Worm (Caenorhabditis elegans) whole organism, young adult: Measurements from ENCODE around the gene R07E4.1.
A peak's percentile ranks its signal among the peaks of the same experiment; 100 is the strongest.

Source experiments
- F10E7.11 ChIP-seq: sonication (generic microtip); optimal IDR thresholded peaks from 2 replicates; lab custom pipeline; 2017; ENCODE audit warnings: mild to moderate bottlenecking, missing genetic modification characterization, moderate library complexity, missing compliant biosample characterization
- F55B11.4 ChIP-seq: sonication (generic microtip); optimal IDR thresholded peaks from 2 replicates; lab custom pipeline; 2016; ENCODE audit warnings: missing compliant biosample characterization, missing genetic modification characterization, borderline replicate concordance; ENCODE audit not compliant: insufficient read depth
- K11D2.4 ChIP-seq: fragments of 200-800 bp; sonication (Bioruptor generic); IDR thresholded peaks from 2 replicates; pipeline ENCODE4 v1.3.6; 2022; ENCODE audit warnings: missing genetic modification reagents, missing genetic modification characterization, missing compliant biosample characterization
- Y53G8AR.9 ChIP-seq: fragments of 200-800 bp; sonication (Bioruptor generic); conservative IDR thresholded peaks from 2 replicates; pipeline ENCODE4 v1.3.6; 2022; ENCODE audit warnings: missing genetic modification reagents, missing genetic modification characterization, missing compliant biosample characterization
- Y79H2A.3 ChIP-seq: fragments of 200-800 bp; sonication (Bioruptor generic); conservative IDR thresholded peaks from 2 replicates; pipeline ENCODE4 v1.3.6; 2022; ENCODE audit warnings: missing genetic modification reagents, missing genetic modification characterization, missing compliant biosample characterization
- aptf-2 ChIP-seq: fragments of 200-800 bp; sonication (Bioruptor generic); conservative IDR thresholded peaks from 2 replicates; pipeline ENCODE4 v1.3.6; 2022; ENCODE audit warnings: missing genetic modification reagents, missing genetic modification characterization, missing compliant biosample characterization
- athp-1 ChIP-seq: sonication (generic microtip); optimal IDR thresholded peaks from 2 replicates; lab custom pipeline; 2017; ENCODE audit warnings: mild to moderate bottlenecking, missing genetic modification characterization, missing compliant biosample characterization
- attf-6 ChIP-seq: fragments of 200-800 bp; sonication (Bioruptor generic); IDR thresholded peaks from 2 replicates; pipeline ENCODE4 v1.3.6; 2022; ENCODE audit warnings: missing genetic modification reagents, missing genetic modification characterization, missing compliant biosample characterization
- bed-2 ChIP-seq: fragments of 200-800 bp; sonication (Bioruptor generic); IDR thresholded peaks from 2 replicates; pipeline ENCODE4 v1.3.6; 2022; ENCODE audit warnings: missing genetic modification reagents, missing genetic modification characterization, missing compliant biosample characterization
- ccch-3 ChIP-seq: fragments of 200-800 bp; sonication (Bioruptor generic); optimal IDR thresholded peaks from 2 replicates; lab custom pipeline; 2018; ENCODE audit warnings: mild to moderate bottlenecking, missing genetic modification characterization, missing compliant biosample characterization
- cebp-1 ChIP-seq, 2 experiments: fragments of 200-800 bp in 1 of 2; sonication (Bioruptor generic) in 1 of 2; sonication (generic microtip) in 1 of 2; IDR thresholded peaks in 1 of 2; optimal IDR thresholded peaks in 1 of 2; 2 replicates each; pipeline versions ENCODE4 v1.3.6 to Lab custom; 2017 to 2022; ENCODE audit warnings: missing compliant biosample characterization in 2 of 2, missing genetic modification characterization in 2 of 2, mild to moderate bottlenecking in 1 of 2, missing genetic modification reagents in 1 of 2, moderate library complexity in 1 of 2
- ceh-91 ChIP-seq: fragments of 200-800 bp; sonication (Bioruptor generic); IDR thresholded peaks from 2 replicates; pipeline ENCODE4 v1.3.6; 2022; ENCODE audit warnings: missing genetic modification reagents, missing genetic modification characterization, missing compliant biosample characterization
- egl-18 ChIP-seq: fragments of 200-800 bp; sonication (Bioruptor generic); IDR thresholded peaks from 2 replicates; pipeline ENCODE4 v1.3.6; 2022; ENCODE audit warnings: missing genetic modification reagents, missing genetic modification characterization, missing compliant biosample characterization
- ets-4 ChIP-seq: fragments of 200-800 bp; sonication (Bioruptor generic); optimal IDR thresholded peaks from 2 replicates; lab custom pipeline; 2018; ENCODE audit warnings: mild to moderate bottlenecking, missing genetic modification characterization, missing compliant biosample characterization
- hmg-1.2 ChIP-seq: fragments of 200-800 bp; sonication (Bioruptor generic); IDR thresholded peaks from 2 replicates; pipeline ENCODE4 v1.3.6; 2022; ENCODE audit warnings: missing genetic modification reagents, missing genetic modification characterization, missing compliant biosample characterization
- lin-26 ChIP-seq: fragments of 200-800 bp; sonication (Bioruptor generic); IDR thresholded peaks from 2 replicates; pipeline ENCODE4 v1.3.6; 2022; ENCODE audit warnings: missing genetic modification reagents, missing genetic modification characterization, missing compliant biosample characterization
- lsl-1 ChIP-seq: fragments of 200-800 bp; sonication (Bioruptor generic); optimal IDR thresholded peaks from 2 replicates; lab custom pipeline; 2018; ENCODE audit warnings: mild to moderate bottlenecking, missing genetic modification characterization, moderate library complexity, missing compliant biosample characterization
- lsy-27 ChIP-seq: sonication (generic microtip); optimal IDR thresholded peaks from 2 replicates; lab custom pipeline; 2017; ENCODE audit warnings: missing genetic modification characterization, mild to moderate bottlenecking, missing compliant biosample characterization, antibody characterized with exemption, missing genotype, borderline replicate concordance; ENCODE audit not compliant: insufficient read depth
- madf-6 ChIP-seq: fragments of 200-800 bp; sonication (Bioruptor generic); IDR thresholded peaks from 2 replicates; pipeline ENCODE4 v1.3.6; 2022; ENCODE audit warnings: missing genetic modification reagents, missing genetic modification characterization, missing compliant biosample characterization
- mel-28 ChIP-seq: sonication (generic microtip); optimal IDR thresholded peaks from 2 replicates; lab custom pipeline; 2016; ENCODE audit warnings: borderline replicate concordance, mild to moderate bottlenecking, missing genetic modification characterization, missing compliant biosample characterization
- nfya-1 ChIP-seq: sonication (generic microtip); optimal IDR thresholded peaks from 2 replicates; lab custom pipeline; 2017; ENCODE audit warnings: antibody characterized with exemption, missing compliant biosample characterization, missing genetic modification characterization, borderline replicate concordance; ENCODE audit not compliant: insufficient read depth
- nhr-179 ChIP-seq: sonication (generic microtip); optimal IDR thresholded peaks from 2 replicates; lab custom pipeline; 2016; ENCODE audit warnings: mild to moderate bottlenecking, missing genetic modification characterization, missing compliant biosample characterization
- nhr-90 ChIP-seq: sonication (generic microtip); optimal IDR thresholded peaks from 2 replicates; lab custom pipeline; 2016; ENCODE audit warnings: missing genotype, mild to moderate bottlenecking, missing genetic modification characterization, missing compliant biosample characterization
- snpc-1.3 ChIP-seq: sonication (generic microtip); optimal IDR thresholded peaks from 2 replicates; lab custom pipeline; 2017; ENCODE audit warnings: missing genetic modification characterization, mild to moderate bottlenecking, missing compliant biosample characterization, antibody characterized with exemption, moderate library complexity, missing genotype, missing genetic modification reagents; ENCODE audit not compliant: insufficient read depth
- snpc-3.4 ChIP-seq: sonication (generic microtip); optimal IDR thresholded peaks from 2 replicates; lab custom pipeline; 2017; ENCODE audit warnings: missing genetic modification characterization, mild to moderate bottlenecking, missing compliant biosample characterization, antibody characterized with exemption, moderate library complexity, missing genotype, missing genetic modification reagents
- xnd-1 ChIP-seq: sonication (generic microtip); optimal IDR thresholded peaks from 2 replicates; lab custom pipeline; 2016; ENCODE audit warnings: missing genotype, missing genetic modification reagents, missing genetic modification characterization, missing compliant biosample characterization
- zfh-2 ChIP-seq: fragments of 200-800 bp; sonication (Bioruptor generic); conservative IDR thresholded peaks from 2 replicates; pipeline ENCODE4 v1.3.6; 2022; ENCODE audit warnings: missing genetic modification reagents, missing genetic modification characterization, missing compliant biosample characterization
- zim-3 ChIP-seq: sonication (generic microtip); optimal IDR thresholded peaks from 2 replicates; lab custom pipeline; 2017; ENCODE audit warnings: mild to moderate bottlenecking, missing genetic modification characterization, moderate library complexity, missing compliant biosample characterization
- ztf-25 ChIP-seq: fragments of 200-800 bp; sonication (Bioruptor generic); IDR thresholded peaks from 2 replicates; pipeline ENCODE4 v1.3.6; 2022; ENCODE audit warnings: missing genetic modification reagents, missing genetic modification characterization, missing compliant biosample characterization

The R07E4.1 gene

ce11 chrX:5995613-5996206, 36.8 kb downstream of the R07E4.1 start, which contains the start of gene inx-3:
TSS of gene inx-3 (plus strand) at chrX:5996156.
- TF ChIP-seq athp-1 (tag; lab: Kevin White, UChicago) (no peak), madf-6 (peak; percentile 32; the same call in 1 of the 2 replicates), zfh-2 (GFP tag; lab: Robert Waterston, UW) (peak; percentile 88), bed-2 (GFP tag; lab: Robert Waterston, UW) (0 out of 2 replicates have a peak, but pooled peaks have one; percentile 19), mel-28 (tag; lab: Kevin White, UChicago) (no peak), hmg-1.2 (GFP tag; lab: Robert Waterston, UW) (peak; percentile 33; the same call in 1 of the 2 replicates), xnd-1 (tag; lab: Kevin White, UChicago) (no peak), aptf-2 (GFP tag; lab: Robert Waterston, UW) (peak; percentile 48)

DNA sequence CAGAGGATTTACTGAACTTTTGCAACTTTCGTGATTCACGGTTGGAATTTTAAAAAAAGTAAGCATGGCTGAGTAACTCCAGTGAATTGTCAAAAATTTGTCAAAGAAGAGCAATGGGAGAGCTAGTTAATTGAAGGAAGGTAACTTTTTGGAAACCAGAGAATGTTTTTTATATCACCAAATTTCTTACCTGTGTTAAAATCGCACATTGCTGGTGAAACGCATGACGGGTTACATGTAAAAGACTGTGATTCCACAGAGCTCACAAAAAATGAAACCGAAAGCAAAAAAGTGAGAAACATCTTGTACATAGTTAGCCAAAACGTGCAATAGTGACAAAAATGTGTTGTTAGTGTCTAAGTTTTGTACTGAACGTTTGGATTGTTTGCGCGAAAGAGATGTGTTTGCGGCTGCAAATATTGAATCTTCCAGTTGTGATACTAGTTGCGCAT, 40.2 kb downstream of the R07E4.1 start, which contains the start of gene F22F4.9:
Gene F22F4.9, minus strand, starts transcription at position 402 of the 452 bp plus-strand sequence.
- TF ChIP-seq lsl-1 (GFP tag; lab: Kevin White, UChicago) (no peak), cebp-1 (GFP tag; IDR thresholded peaks at IDR 0.05; lab: Robert Waterston, UW) (no peak), cebp-1 (tag; optimal IDR thresholded peaks at IDR 0.05; lab: Kevin White, UChicago) (no peak), F10E7.11 (tag; lab: Kevin White, UChicago) (no peak), K11D2.4 (GFP tag; lab: Robert Waterston, UW) (no peak), Y53G8AR.9 (GFP tag; lab: Robert Waterston, UW) (no peak), egl-18 (GFP tag; lab: Robert Waterston, UW) (no peak)

ce11 chrX:6001432-6001831, 42.5 kb downstream of the R07E4.1 start, which contains the start of gene F22F4.4:
TSS of gene F22F4.4 (minus strand) at chrX:6001532.
- no peak for TF ChIP-seq xnd-1 (tag; lab: Kevin White, UChicago)
- TF ChIP-seq attf-6 (GFP tag; lab: Robert Waterston, UW): no peak
- TF ChIP-seq ccch-3 (GFP tag; lab: Kevin White, UChicago): no peak
- TF ChIP-seq, all 124 proteins: peak for 0

ce11 chrX:6002479-6002878, 43.6 kb downstream of the R07E4.1 start:
- TF ChIP-seq Y79H2A.3 (GFP tag; lab: Robert Waterston, UW): no peak
- TF ChIP-seq ztf-25 (GFP tag; lab: Robert Waterston, UW): no peak
- no peak for TF ChIP-seq zim-3 (tag; lab: Kevin White, UChicago)
- TF ChIP-seq snpc-3.4 (tag; lab: Kevin White, UChicago): no peak
- no peak for TF ChIP-seq zfh-2 (GFP tag; lab: Robert Waterston, UW)
- TF ChIP-seq egl-18 (GFP tag; lab: Robert Waterston, UW): no peak
- TF ChIP-seq nfya-1 (tag; lab: Kevin White, UChicago): no peak
- TF ChIP-seq lsy-27: no peak
- TF ChIP-seq snpc-1.3 (tag; lab: Kevin White, UChicago): no peak
- TF ChIP-seq F55B11.4 (tag; lab: Kevin White, UChicago): no peak
- no peak for TF ChIP-seq nhr-90
- no peak for TF ChIP-seq bed-2 (GFP tag; lab: Robert Waterston, UW)
- TF ChIP-seq ceh-91 (GFP tag; lab: Robert Waterston, UW): no peak
- TF ChIP-seq lin-26 (GFP tag; lab: Robert Waterston, UW): no peak
- no peak for TF ChIP-seq nhr-179 (tag; lab: Kevin White, UChicago)
- no peak for TF ChIP-seq ets-4 (GFP tag; lab: Kevin White, UChicago)
- TF ChIP-seq, all 124 proteins: peak for 0
